Worm (Caenorhabditis elegans): ENCODE measurements around the gene F26F12.2.

ce11 chrV:5882429-5882828, 44.0 kb upstream of the F26F12.2 start:
- no peak for TF ChIP-seq ceh-82 (tag; optimal IDR thresholded peaks at IDR 0.05)
- TF ChIP-seq ztf-11 (tag; optimal IDR thresholded peaks at IDR 0.05) = no peak
- TF ChIP-seq ztf-1 (GFP tag; conservative IDR thresholded peaks at IDR 0.05) = no peak
- no peak for TF ChIP-seq zag-1 (tag; optimal IDR thresholded peaks at IDR 0.05)
- TF ChIP-seq nhr-11 (tag; optimal IDR thresholded peaks at IDR 0.05) = no peak
- TF ChIP-seq alr-1 (tag; optimal IDR thresholded peaks at IDR 0.05) = no peak
- TF ChIP-seq nhr-23 (tag; optimal IDR thresholded peaks at IDR 0.05) = no peak
- no peak for TF ChIP-seq lin-39 (tag; optimal IDR thresholded peaks at IDR 0.05)
